Fruit fly (Drosophila melanogaster) whole organism, embryonic: Measurements from ENCODE around the gene CG13075.
A peak's percentile ranks its signal among the peaks of the same experiment; 100 is the strongest.

ENCODE experiments used
- BtbVII ChIP-seq: fragments of 200-800 bp; sonication (Bioruptor generic); optimal IDR thresholded peaks from 3 replicates; lab custom pipeline; 2017; ENCODE audit warnings: missing biosample characterization, mild to moderate bottlenecking, missing genetic modification characterization
- CG12219 ChIP-seq: fragments of 200-800 bp; sonication (Bioruptor generic); optimal IDR thresholded peaks from 3 replicates; lab custom pipeline; 2018; ENCODE audit warnings: missing biosample characterization, mild to moderate bottlenecking, missing genetic modification characterization
- CG12236 ChIP-seq: fragments of 200-800 bp; sonication (Bioruptor generic); optimal IDR thresholded peaks from 2 replicates; lab custom pipeline; 2016; ENCODE audit warnings: missing biosample characterization, missing genetic modification characterization
- CG12659 ChIP-seq: fragments of 200-800 bp; sonication (Bioruptor generic); optimal IDR thresholded peaks from 3 replicates; lab custom pipeline; 2017; ENCODE audit warnings: mild to moderate bottlenecking, missing biosample characterization, missing genetic modification reagents, missing genetic modification characterization
- CG13287 ChIP-seq: fragments of 200-800 bp; sonication (Bioruptor generic); IDR thresholded peaks from 2 replicates; pipeline ENCODE4 v1.3.6; 2022; ENCODE audit warnings: missing biosample characterization, missing genetic modification characterization; ENCODE audit not compliant: partially characterized antibody
- CG13624 ChIP-seq: fragments of 200-800 bp; sonication (Bioruptor generic); optimal IDR thresholded peaks from 2 replicates; lab custom pipeline; 2016; ENCODE audit warnings: missing biosample characterization, missing genetic modification characterization
- CG1529 ChIP-seq: fragments of 200-800 bp; sonication (Bioruptor generic); optimal IDR thresholded peaks from 3 replicates; lab custom pipeline; 2018; ENCODE audit warnings: missing biosample characterization, missing genetic modification characterization
- CG15601 ChIP-seq: fragments of 200-800 bp; sonication (Bioruptor generic); optimal IDR thresholded peaks from 3 replicates; lab custom pipeline; 2019; ENCODE audit warnings: missing biosample characterization, mild to moderate bottlenecking, missing genetic modification characterization, moderate library complexity
- CG1602 ChIP-seq: fragments of 200-800 bp; sonication (Bioruptor generic); optimal IDR thresholded peaks from 3 replicates; lab custom pipeline; 2016; ENCODE audit warnings: missing biosample characterization, missing genetic modification characterization
- CG17361 ChIP-seq: fragments of 200-800 bp; sonication (Bioruptor generic); IDR thresholded peaks from 3 replicates; pipeline ENCODE4 v1.3.6; 2022; ENCODE audit warnings: missing biosample characterization, missing genetic modification characterization
- CG17612 ChIP-seq: fragments of 200-800 bp; sonication (Bioruptor generic); IDR thresholded peaks from 2 replicates; pipeline ENCODE4 v1.3.6; 2022; ENCODE audit warnings: missing biosample characterization, missing genetic modification characterization
- CG2199 ChIP-seq: fragments of 200-800 bp; sonication (Bioruptor generic); IDR thresholded peaks from 3 replicates; pipeline ENCODE4 v1.3.6; 2022; ENCODE audit warnings: missing biosample characterization, missing genetic modification characterization
- CG32772 ChIP-seq: fragments of 200-800 bp; sonication (Bioruptor generic); IDR thresholded peaks from 2 replicates; pipeline ENCODE4 v1.3.6; 2022; ENCODE audit warnings: missing biosample characterization, missing genetic modification characterization
- CG3838 ChIP-seq: fragments of 200-800 bp; sonication (Bioruptor generic); optimal IDR thresholded peaks from 3 replicates; lab custom pipeline; 2016; ENCODE audit warnings: missing biosample characterization, missing genetic modification characterization
- CG3847 ChIP-seq: fragments of 200-800 bp; sonication (Bioruptor generic); IDR thresholded peaks from 2 replicates; pipeline ENCODE4 v1.3.6; 2022; ENCODE audit warnings: missing biosample characterization, missing genetic modification characterization
- CG4617 ChIP-seq: fragments of 200-800 bp; sonication (Bioruptor generic); optimal IDR thresholded peaks from 3 replicates; lab custom pipeline; 2016; ENCODE audit warnings: missing biosample characterization, missing genetic modification characterization, borderline replicate concordance
- CG4854 ChIP-seq: fragments of 200-800 bp; sonication (Bioruptor generic); optimal IDR thresholded peaks from 2 replicates; lab custom pipeline; 2016; ENCODE audit warnings: missing biosample characterization, missing genetic modification characterization, inconsistent platforms
- CG5953 ChIP-seq: fragments of 200-800 bp; sonication (Bioruptor generic); IDR thresholded peaks from 2 replicates; pipeline ENCODE4 v1.3.6; 2022; ENCODE audit warnings: missing biosample characterization, missing genetic modification characterization
- CG6854 ChIP-seq: fragments of 200-800 bp; sonication (Bioruptor generic); optimal IDR thresholded peaks from 3 replicates; lab custom pipeline; 2017; ENCODE audit warnings: missing biosample characterization, mild to moderate bottlenecking, missing genetic modification characterization
- CG7357 ChIP-seq: fragments of 200-800 bp; sonication (Bioruptor generic); IDR thresholded peaks from 3 replicates; pipeline ENCODE4 v1.3.6; 2022; ENCODE audit warnings: missing biosample characterization, missing genetic modification characterization
- CG8281 ChIP-seq: fragments of 200-800 bp; sonication (Bioruptor generic); optimal IDR thresholded peaks from 2 replicates; lab custom pipeline; 2018; ENCODE audit warnings: missing biosample characterization, mild to moderate bottlenecking, missing genetic modification characterization, moderate library complexity
- CG9727 ChIP-seq: fragments of 200-800 bp; sonication (Bioruptor generic); optimal IDR thresholded peaks from 3 replicates; lab custom pipeline; 2017; ENCODE audit warnings: missing biosample characterization, mild to moderate bottlenecking, missing genetic modification characterization
- Dad ChIP-seq: fragments of 200-800 bp; sonication (Bioruptor generic); optimal IDR thresholded peaks from 3 replicates; lab custom pipeline; 2016; ENCODE audit warnings: missing biosample characterization, missing genetic modification characterization
- Dek ChIP-seq: fragments of 200-800 bp; sonication (Bioruptor generic); optimal IDR thresholded peaks from 3 replicates; lab custom pipeline; 2019; ENCODE audit warnings: missing biosample characterization, mild to moderate bottlenecking, missing genetic modification characterization, moderate library complexity
- Elba2 ChIP-seq: fragments of 200-800 bp; sonication (Bioruptor generic); optimal IDR thresholded peaks from 3 replicates; lab custom pipeline; 2016; ENCODE audit warnings: missing biosample characterization, missing genetic modification characterization
- H15 ChIP-seq: fragments of 200-800 bp; sonication (Bioruptor generic); IDR thresholded peaks from 3 replicates; pipeline ENCODE4 v1.3.6; 2022; ENCODE audit warnings: missing biosample characterization, missing genetic modification characterization
- HLH3B ChIP-seq: fragments of 200-800 bp; sonication (Bioruptor generic); IDR thresholded peaks from 2 replicates; pipeline ENCODE4 v1.3.6; 2022; ENCODE audit warnings: missing biosample characterization, missing genetic modification characterization
- Hmr ChIP-seq: fragments of 200-800 bp; sonication (Bioruptor generic); optimal IDR thresholded peaks from 3 replicates; lab custom pipeline; 2017; ENCODE audit warnings: mild to moderate bottlenecking, missing biosample characterization, missing genetic modification reagents, missing genetic modification characterization
- Hr51 ChIP-seq, 2 experiments: fragments of 200-800 bp; sonication (Bioruptor generic); optimal IDR thresholded peaks; 2 replicates in 1 of 2; 3 replicates in 1 of 2; lab custom pipeline; 2016 to 2018; ENCODE audit warnings: missing biosample characterization in 2 of 2, missing genetic modification characterization in 2 of 2, mild to moderate bottlenecking in 1 of 2, moderate library complexity in 1 of 2
- MBD-R2 ChIP-seq: fragments of 200-800 bp; sonication (Bioruptor generic); IDR thresholded peaks from 2 replicates; pipeline ENCODE4 v1.3.6; 2022; ENCODE audit warnings: missing biosample characterization, missing genetic modification characterization
- Mad ChIP-seq: fragments of 200-800 bp; sonication (Bioruptor generic); optimal IDR thresholded peaks from 2 replicates; lab custom pipeline; 2016; ENCODE audit warnings: missing biosample characterization, missing genetic modification characterization
- Oaz ChIP-seq: fragments of 200-800 bp; sonication (Bioruptor generic); IDR thresholded peaks from 2 replicates; pipeline ENCODE4 v1.3.6; 2022; ENCODE audit warnings: missing biosample characterization, missing genetic modification characterization
- PHDP ChIP-seq: fragments of 200-800 bp; sonication (Bioruptor generic); optimal IDR thresholded peaks from 3 replicates; lab custom pipeline; 2018; ENCODE audit warnings: missing biosample characterization, mild to moderate bottlenecking, missing genetic modification characterization, moderate library complexity
- Sry-δ ChIP-seq: fragments of 200-800 bp; sonication (Bioruptor generic); optimal IDR thresholded peaks from 2 replicates; lab custom pipeline; 2016; ENCODE audit warnings: missing biosample characterization, missing genetic modification characterization
- Stat92E ChIP-seq, 3 experiments: fragments of >200 bp in 2 of 3; fragments of 200-800 bp in 1 of 3; sonication (Bioruptor generic) in 1 of 3; optimal IDR thresholded peaks; 2 replicates each; lab custom pipeline; 2017 to 2019; ENCODE audit warnings: missing biosample characterization in 3 of 3, missing genetic modification characterization in 3 of 3, mild to moderate bottlenecking in 1 of 3, moderate library complexity in 1 of 3
- bigmax ChIP-seq: fragments of 200-800 bp; sonication (Bioruptor generic); optimal IDR thresholded peaks from 2 replicates; lab custom pipeline; 2018; ENCODE audit warnings: missing biosample characterization, mild to moderate bottlenecking, missing genetic modification characterization
- croc ChIP-seq: fragments of 200-800 bp; sonication (Bioruptor generic); conservative IDR thresholded peaks from 3 replicates; pipeline ENCODE4 v1.3.6; 2022; ENCODE audit warnings: missing biosample characterization, missing genetic modification characterization
- fd3F ChIP-seq: fragments of 200-800 bp; sonication (Bioruptor generic); optimal IDR thresholded peaks from 2 replicates; lab custom pipeline; 2018; ENCODE audit warnings: missing biosample characterization, mild to moderate bottlenecking, missing genetic modification characterization, moderate library complexity
- kah ChIP-seq: fragments of 200-800 bp; sonication (Bioruptor generic); optimal IDR thresholded peaks from 2 replicates; lab custom pipeline; 2018; ENCODE audit warnings: missing biosample characterization, mild to moderate bottlenecking, missing genetic modification characterization
- maf-S ChIP-seq: fragments of 200-800 bp; sonication (Bioruptor generic); optimal IDR thresholded peaks from 2 replicates; lab custom pipeline; 2016; ENCODE audit warnings: missing biosample characterization, missing genetic modification characterization
- mld ChIP-seq: fragments of 200-800 bp; sonication (Bioruptor generic); IDR thresholded peaks from 3 replicates; pipeline ENCODE4 v1.3.6; 2022; ENCODE audit warnings: missing biosample characterization, missing genetic modification characterization; ENCODE audit not compliant: partially characterized antibody
- odd ChIP-seq: fragments of 200-800 bp; sonication (Bioruptor generic); optimal IDR thresholded peaks from 2 replicates; lab custom pipeline; 2017; ENCODE audit warnings: missing biosample characterization, mild to moderate bottlenecking, missing genetic modification characterization
- phol ChIP-seq: fragments of 200-800 bp; sonication (Bioruptor generic); optimal IDR thresholded peaks from 3 replicates; lab custom pipeline; 2018; ENCODE audit warnings: missing biosample characterization, mild to moderate bottlenecking, missing genetic modification characterization, moderate library complexity
- sc ChIP-seq, 3 experiments: fragments of >200 bp in 2 of 3; fragments of 200-800 bp in 1 of 3; sonication (Bioruptor generic) in 1 of 3; optimal IDR thresholded peaks; 2 replicates in 2 of 3; 3 replicates in 1 of 3; lab custom pipeline; 2017; ENCODE audit warnings: mild to moderate bottlenecking in 1 of 3, missing biosample characterization in 1 of 3, missing genetic modification characterization in 1 of 3, missing genetic modification reagents in 1 of 3
- sug ChIP-seq: fragments of 200-800 bp; optimal IDR thresholded peaks from 2 replicates; lab custom pipeline; 2019; ENCODE audit warnings: missing biosample characterization, mild to moderate bottlenecking, missing genetic modification characterization, moderate library complexity
- tna ChIP-seq: fragments of 200-800 bp; sonication (Bioruptor generic); IDR thresholded peaks from 2 replicates; pipeline ENCODE4 v1.3.6; 2022; ENCODE audit warnings: missing biosample characterization, missing genetic modification characterization; ENCODE audit not compliant: partially characterized antibody
- ttk ChIP-seq: fragments of 200-800 bp; sonication (Bioruptor generic); IDR thresholded peaks from 2 replicates; pipeline ENCODE4 v2.1.2; 2022; ENCODE audit warnings: missing biosample characterization, missing genetic modification characterization
- tx ChIP-seq: fragments of 200-800 bp; sonication (Bioruptor generic); optimal IDR thresholded peaks from 2 replicates; lab custom pipeline; 2016; ENCODE audit warnings: missing biosample characterization, missing genetic modification characterization
- zfh2 ChIP-seq: fragments of 200-800 bp; sonication (Bioruptor generic); optimal IDR thresholded peaks from 2 replicates; lab custom pipeline; 2016; ENCODE audit warnings: missing biosample characterization, missing genetic modification characterization

CG13075 gene

DNA sequence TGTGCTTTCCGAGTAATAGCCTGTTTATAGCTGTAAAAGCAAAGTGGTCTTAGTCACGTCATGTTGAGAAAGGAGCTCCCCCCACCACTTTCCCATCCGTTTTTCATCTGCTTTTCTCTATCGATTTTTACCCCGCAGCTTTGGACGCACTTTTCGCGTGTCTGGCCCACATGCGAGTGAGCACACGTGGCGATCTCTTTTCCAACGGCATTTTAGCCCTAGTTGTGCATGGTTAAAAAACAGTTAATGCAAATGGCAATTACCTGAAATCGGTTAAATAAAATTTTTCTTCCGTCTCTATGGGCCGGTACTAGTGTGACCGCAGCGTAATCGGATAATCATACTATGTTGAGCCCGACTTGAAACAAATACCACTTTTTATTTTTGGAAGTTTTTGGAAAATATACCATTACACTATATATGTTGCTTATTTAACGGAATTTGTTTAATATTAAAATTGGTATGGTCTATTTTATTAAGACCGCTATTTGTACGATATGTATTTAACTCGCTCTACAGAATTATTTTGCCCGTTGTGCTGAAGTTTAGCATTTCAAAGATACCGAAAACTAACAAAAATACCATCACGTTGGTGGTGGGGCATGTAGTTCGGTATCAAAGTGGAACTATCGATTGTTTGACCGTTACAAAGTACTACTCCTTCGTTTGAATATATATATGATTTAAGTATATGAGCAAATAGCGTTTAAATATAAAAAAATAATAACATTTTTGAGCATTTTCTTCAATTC lies 28.5 kb downstream of the CG13075 start, which contains the start of gene Zn72D (continued):
- no peak for TF ChIP-seq CG32772 (GFP tag; lab: Robert Waterston, UW)
- no peak for TF ChIP-seq tx (GFP tag; lab: Kevin White, UChicago)
- TF ChIP-seq Hr51 (GFP tag; optimal IDR thresholded peaks at IDR 0.05; lab: Kevin White, UChicago): no peak
- TF ChIP-seq CG1602 (GFP tag; lab: Kevin White, UChicago): no peak
- TF ChIP-seq CG13624 (GFP tag; lab: Kevin White, UChicago): no peak
- no peak for TF ChIP-seq Elba2 (GFP tag; lab: Kevin White, UChicago)
- TF ChIP-seq CG3847 (GFP tag; lab: Robert Waterston, UW): no peak
- TF ChIP-seq Stat92E (GFP tag; optimal IDR thresholded peaks at IDR 0.05; lab: Kevin White, UChicago): peak in 1 of 3 experiments; percentile 11
- no peak for TF ChIP-seq CG4854 (GFP tag; lab: Kevin White, UChicago)
- TF ChIP-seq maf-S: no peak
- TF ChIP-seq sug (tag; lab: Kevin White, UChicago): no peak
- no peak for TF ChIP-seq Hmr
- peak; percentile 84 for TF ChIP-seq MBD-R2 (GFP tag; lab: Robert Waterston, UW)
- no peak for TF ChIP-seq ttk
- peak; percentile 22 for TF ChIP-seq CG12659 (GFP tag; lab: Kevin White, UChicago)
- no peak for TF ChIP-seq fd3F (GFP tag; lab: Kevin White, UChicago)
- no peak for TF ChIP-seq CG5953 (GFP tag; lab: Robert Waterston, UW)
- TF ChIP-seq BtbVII (GFP tag; lab: Kevin White, UChicago): no peak
- no peak for TF ChIP-seq croc (GFP tag; lab: Robert Waterston, UW)
- TF ChIP-seq CG8281 (tag; lab: Kevin White, UChicago): no peak
- peak; percentile 1 for TF ChIP-seq phol
- TF ChIP-seq CG9727 (GFP tag; lab: Kevin White, UChicago): no peak
- TF ChIP-seq Oaz: no peak
- TF ChIP-seq CG12236 (GFP tag; lab: Kevin White, UChicago): no peak
- no peak for TF ChIP-seq CG15601 (tag; lab: Kevin White, UChicago)
- TF ChIP-seq Dad (GFP tag; lab: Kevin White, UChicago): no peak
- TF ChIP-seq CG13287 (GFP tag; lab: Robert Waterston, UW): peak; percentile 46
- TF ChIP-seq CG3838 (GFP tag; lab: Kevin White, UChicago): no peak
- TF ChIP-seq sc (optimal IDR thresholded peaks at IDR 0.05; lab: Kevin White, UChicago): no peak
- no peak for TF ChIP-seq sc (GFP tag; optimal IDR thresholded peaks at IDR 0.05; lab: Kevin White, UChicago)
- no peak for TF ChIP-seq CG6854 (GFP tag; lab: Kevin White, UChicago)
- TF ChIP-seq HLH3B (GFP tag; lab: Robert Waterston, UW): no peak
- TF ChIP-seq kah (GFP tag; lab: Kevin White, UChicago): no peak
- TF ChIP-seq CG17612: no peak
- peak; percentile 64 for TF ChIP-seq CG4617 (GFP tag; lab: Kevin White, UChicago)
- TF ChIP-seq zfh2 (GFP tag; lab: Kevin White, UChicago): peak; percentile 24
- TF ChIP-seq odd (GFP tag; lab: Kevin White, UChicago): no peak
- no peak for TF ChIP-seq tna (GFP tag; lab: Robert Waterston, UW)
- no peak for TF ChIP-seq CG1529
- no peak for TF ChIP-seq H15 (GFP tag; lab: Robert Waterston, UW)
- TF ChIP-seq CG17361: no peak
- no peak for TF ChIP-seq PHDP (tag; lab: Kevin White, UChicago)
- TF ChIP-seq Sry-δ (GFP tag; lab: Kevin White, UChicago): peak; percentile 72
- no peak for TF ChIP-seq CG7357 (GFP tag; lab: Robert Waterston, UW)
- TF ChIP-seq mld: 0 out of 3 replicates have a peak, but pooled peaks have one; percentile 7
- TF ChIP-seq Mad: no peak
- TF ChIP-seq CG2199: no peak
- no peak for TF ChIP-seq CG12219 (GFP tag; lab: Kevin White, UChicago)
- no peak for TF ChIP-seq bigmax (GFP tag; lab: Kevin White, UChicago)
- no peak for TF ChIP-seq Dek
